Fruit fly (Drosophila melanogaster): Measurements from ENCODE around the gene CG43317.

CG43317 gene

DNA sequence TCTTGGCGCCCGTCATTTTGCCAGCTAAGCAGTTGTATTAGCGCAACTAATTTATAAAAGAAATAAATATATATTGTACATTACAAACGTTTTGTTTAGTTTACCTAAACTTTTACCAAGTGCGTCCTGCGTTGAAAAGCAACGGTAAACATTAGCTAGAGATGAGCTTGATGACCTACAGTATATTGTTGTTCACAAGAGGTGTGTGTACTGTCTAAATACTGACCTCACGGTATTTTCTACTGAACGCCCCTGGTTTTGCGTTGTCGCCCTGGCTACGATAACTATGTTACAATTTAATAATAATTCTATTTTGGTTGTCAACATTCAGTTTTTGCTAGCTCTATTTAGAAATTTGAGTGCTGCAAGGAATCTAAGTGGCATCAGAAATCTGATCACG is 41.8 kb downstream of the CG43317 start, which contains the start of gene Acyp2 (continued):
- TF ChIP-seq Gsc (GFP tag; IDR thresholded peaks at IDR 0.05) (no peak), CG31224 (GFP tag; IDR thresholded peaks at IDR 0.05) (no peak), rib (GFP tag; IDR thresholded peaks at IDR 0.05) (no peak), Xrp1 (GFP tag; IDR thresholded peaks at IDR 0.05) (no peak), klu (GFP tag; IDR thresholded peaks at IDR 0.05) (no peak), Spps (tag; optimal IDR thresholded peaks at IDR 0.05) (no peak), az2 (GFP tag; optimal IDR thresholded peaks at IDR 0.05) (no peak), jumu (GFP tag; optimal IDR thresholded peaks at IDR 0.05) (peak; percentile 8), pan (optimal IDR thresholded peaks at IDR 0.05) (no peak), pan (GFP tag; optimal IDR thresholded peaks at IDR 0.05 in 1 of 2, IDR thresholded peaks at IDR 0.05 in 1 of 2) (peak in 1 of 2 experiments; percentile 51), MBD-R2 (GFP tag; IDR thresholded peaks at IDR 0.05) (peak; percentile 88), CG3407 (GFP tag; optimal IDR thresholded peaks at IDR 0.05) (no peak), fd102C (GFP tag; optimal IDR thresholded peaks at IDR 0.05) (no peak), grn (GFP tag; optimal IDR thresholded peaks at IDR 0.05) (no peak), gcm (GFP tag; optimal IDR thresholded peaks at IDR 0.05) (no peak), pros (GFP tag; optimal IDR thresholded peaks at IDR 0.05) (no peak), BEAF-32 (GFP tag; optimal IDR thresholded peaks at IDR 0.05) (peak; percentile 71), dan (GFP tag; IDR thresholded peaks at IDR 0.05) (no peak), lbe (GFP tag; optimal IDR thresholded peaks at IDR 0.05) (no peak), CG14050 (GFP tag; IDR thresholded peaks at IDR 0.05) (no peak), sug (tag; optimal IDR thresholded peaks at IDR 0.05) (peak; percentile 29), Aef1 (GFP tag; IDR thresholded peaks at IDR 0.05) (no peak), Sox100B (GFP tag; optimal IDR thresholded peaks at IDR 0.05) (no peak), CG12744 (GFP tag; optimal IDR thresholded peaks at IDR 0.05) (no peak), CG11696 (GFP tag; IDR thresholded peaks at IDR 0.05) (no peak), gce (GFP tag; IDR thresholded peaks at IDR 0.05) (no peak), sqz (GFP tag; optimal IDR thresholded peaks at IDR 0.05) (no peak), Hmx (GFP tag; optimal IDR thresholded peaks at IDR 0.05) (no peak), knrl (GFP tag; IDR thresholded peaks at IDR 0.05; ENCODE audit: partially characterized antibody) (peak; percentile 62), CG13424 (tag; optimal IDR thresholded peaks at IDR 0.05) (peak; percentile 16), CG15011 (GFP tag; optimal IDR thresholded peaks at IDR 0.05) (no peak), CG7271 (tag; optimal IDR thresholded peaks at IDR 0.05) (no peak), crc (GFP tag; optimal IDR thresholded peaks at IDR 0.05) (peak; percentile 19), lmd (GFP tag; IDR thresholded peaks at IDR 0.05) (no peak), NK7.1 (GFP tag; optimal IDR thresholded peaks at IDR 0.05) (no peak), Mes4 (GFP tag; optimal IDR thresholded peaks at IDR 0.05) (no peak), Fer3 (tag; optimal IDR thresholded peaks at IDR 0.05) (no peak), CG16863 (GFP tag; optimal IDR thresholded peaks at IDR 0.05) (no peak), vnd (GFP tag; IDR thresholded peaks at IDR 0.05; ENCODE audit: partially characterized antibody) (no peak), CG8478 (optimal IDR thresholded peaks at IDR 0.05) (no peak), Med (GFP tag) (peak; percentile 89), pfk (GFP tag; optimal IDR thresholded peaks at IDR 0.05) (no peak), CG4404 (GFP tag; IDR thresholded peaks at IDR 0.05) (no peak), sc (optimal IDR thresholded peaks at IDR 0.05) (no peak), sc (GFP tag; optimal IDR thresholded peaks at IDR 0.05) (no peak), CG1603 (tag; optimal IDR thresholded peaks at IDR 0.05) (peak; percentile 77), CG9876 (GFP tag; optimal IDR thresholded peaks at IDR 0.05) (peak; percentile 30), jigr1 (GFP tag; IDR thresholded peaks at IDR 0.05) (no peak), slou (GFP tag; optimal IDR thresholded peaks at IDR 0.05) (no peak), CG7928 (GFP tag; optimal IDR thresholded peaks at IDR 0.05) (peak; percentile 98), CG13894 (tag; optimal IDR thresholded peaks at IDR 0.05) (no peak), PHDP (tag; optimal IDR thresholded peaks at IDR 0.05) (no peak), Doc3 (GFP tag; IDR thresholded peaks at IDR 0.05; ENCODE audit: partially characterized antibody) (peak; percentile 56; the same call in 2 of the 3 replicates)

Data from whole organism, embryonic.